Worm (Caenorhabditis elegans): ENCODE data around the gene C28D4.8.

The C28D4.8 gene

DNA sequence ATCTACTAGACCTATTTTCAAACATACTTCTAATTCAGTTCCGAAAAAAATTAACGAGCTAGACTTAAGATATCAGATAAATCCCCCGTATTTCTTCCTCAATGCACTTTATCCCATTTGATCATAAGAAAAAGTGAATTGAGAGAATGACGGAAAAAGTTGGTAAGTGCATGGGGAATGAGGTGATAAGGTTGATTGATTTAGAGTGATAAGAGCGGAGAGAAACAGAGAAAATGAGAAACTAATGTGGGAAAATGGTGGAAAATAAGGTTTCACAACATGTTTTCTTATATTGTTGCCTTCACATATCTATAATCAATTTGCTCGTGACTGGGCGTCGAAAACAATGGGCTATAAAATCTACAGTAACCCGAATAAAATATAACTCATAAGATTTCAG, 12.5 kb downstream of the C28D4.8 start (continued):
- TF ChIP-seq lir-3 (tag; optimal IDR thresholded peaks at IDR 0.05; ENCODE audit: poor library complexity) (no peak), unc-130 (tag; optimal IDR thresholded peaks at IDR 0.05) (no peak), egl-27 (tag; optimal IDR thresholded peaks at IDR 0.05) (no peak), jun-1 (tag; optimal IDR thresholded peaks at IDR 0.05) (no peak), ceh-8 (GFP tag; optimal IDR thresholded peaks at IDR 0.05) (no peak), nhr-12 (tag; optimal IDR thresholded peaks at IDR 0.05) (no peak), ets-5 (GFP tag; IDR thresholded peaks at IDR 0.05) (no peak), alr-1 (tag; optimal IDR thresholded peaks at IDR 0.05; ENCODE audit: borderline replicate concordance) (no peak), pax-3 (tag; optimal IDR thresholded peaks at IDR 0.05) (no peak), ceh-88 (GFP tag; IDR thresholded peaks at IDR 0.05) (no peak), lin-39 (tag; optimal IDR thresholded peaks at IDR 0.05) (no peak), lin-14 (GFP tag; optimal IDR thresholded peaks at IDR 0.05) (peak; percentile 66), nhr-71 (tag; optimal IDR thresholded peaks at IDR 0.05) (peak; percentile 63), unc-62 (GFP tag; optimal IDR thresholded peaks at IDR 0.05) (no peak), snpc-4 (tag; optimal IDR thresholded peaks at IDR 0.05) (no peak), unc-98 (GFP tag; IDR thresholded peaks at IDR 0.05) (no peak), ztf-11 (tag; optimal IDR thresholded peaks at IDR 0.05) (no peak), lsy-2 (tag; optimal IDR thresholded peaks at IDR 0.05) (peak; percentile 27 to 35), mdl-1 (tag; optimal IDR thresholded peaks at IDR 0.05) (no peak), Y116A8C.19 (tag; optimal IDR thresholded peaks at IDR 0.05; ENCODE audit: borderline replicate concordance) (no peak), nhr-28 (tag; optimal IDR thresholded peaks at IDR 0.05) (no peak), ceh-63 (GFP tag; optimal IDR thresholded peaks at IDR 0.05) (no peak), sptf-1 (tag; optimal IDR thresholded peaks at IDR 0.05) (no peak), efl-3 (GFP tag; optimal IDR thresholded peaks at IDR 0.05) (no peak), hlh-17 (GFP tag; optimal IDR thresholded peaks at IDR 0.05; ENCODE audit: borderline replicate concordance) (no peak), rnt-1 (tag; optimal IDR thresholded peaks at IDR 0.05) (peak; percentile 24), nhr-84 (tag; optimal IDR thresholded peaks at IDR 0.05) (no peak), ceh-90 (tag; optimal IDR thresholded peaks at IDR 0.05) (no peak), ama-1 (optimal IDR thresholded peaks at IDR 0.05) (no peak), fkh-10 (GFP tag; optimal IDR thresholded peaks at IDR 0.05) (no peak), tbx-2 (tag; optimal IDR thresholded peaks at IDR 0.05) (no peak), egl-13 (tag; optimal IDR thresholded peaks at IDR 0.05) (no peak), nhr-19 (GFP tag; conservative IDR thresholded peaks at IDR 0.05) (peak; percentile 37; the same call in 1 of the 2 replicates), lin-15B (tag; optimal IDR thresholded peaks at IDR 0.05) (no peak), swsn-7 (tag; optimal IDR thresholded peaks at IDR 0.05) (no peak), ztf-4 (tag; optimal IDR thresholded peaks at IDR 0.05) (no peak), unc-30 (tag; optimal IDR thresholded peaks at IDR 0.05) (no peak), F16B12.6 (tag; optimal IDR thresholded peaks at IDR 0.05) (no peak), C34B4.2 (tag; optimal IDR thresholded peaks at IDR 0.05) (no peak), aha-1 (tag; optimal IDR thresholded peaks at IDR 0.05) (no peak), unc-86 (tag; optimal IDR thresholded peaks at IDR 0.05) (no peak)

DNA sequence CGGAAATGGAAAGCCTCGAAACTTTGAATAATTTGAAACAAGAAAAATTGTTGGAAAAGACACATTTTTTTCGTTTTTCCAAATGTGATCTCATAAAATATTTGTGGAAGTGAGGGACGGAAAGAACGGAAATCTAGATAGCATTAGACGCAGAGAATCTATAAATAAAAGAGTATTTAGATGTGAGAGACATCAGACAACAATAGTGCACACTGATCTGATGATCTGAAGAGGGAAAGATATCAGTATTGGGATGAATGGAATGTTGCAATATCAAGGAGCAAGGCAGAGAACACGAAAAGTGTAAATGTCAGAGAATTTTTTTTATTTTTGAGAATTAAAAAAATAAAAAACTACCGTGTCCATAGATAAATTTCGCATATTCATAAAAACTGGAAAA, 13.4 kb downstream of the C28D4.8 start:
- TF ChIP-seq vab-15 (tag; optimal IDR thresholded peaks at IDR 0.05) (no peak), efl-1 (optimal IDR thresholded peaks at IDR 0.05) (peak in 1 of 2 experiments; percentile 17), efl-1 (GFP tag; optimal IDR thresholded peaks at IDR 0.05 in 1 of 2) (no peak), isw-1 (GFP tag; IDR thresholded peaks at IDR 0.05) (no peak), lin-14 (GFP tag; optimal IDR thresholded peaks at IDR 0.05) (peak; percentile 50), lsy-2 (tag; optimal IDR thresholded peaks at IDR 0.05) (peak in 1 of 2 experiments; percentile 14), mep-1 (tag; optimal IDR thresholded peaks at IDR 0.05) (peak; percentile 1), nhr-71 (tag; optimal IDR thresholded peaks at IDR 0.05) (peak; percentile 1), dsc-1 (tag; optimal IDR thresholded peaks at IDR 0.05) (no peak), grh-1 (GFP tag; IDR thresholded peaks at IDR 0.05) (no peak), rnt-1 (tag; optimal IDR thresholded peaks at IDR 0.05) (peak; percentile 10)
